Worm (Caenorhabditis elegans): ENCODE measurements around the gene F19B10.6.

DNA sequence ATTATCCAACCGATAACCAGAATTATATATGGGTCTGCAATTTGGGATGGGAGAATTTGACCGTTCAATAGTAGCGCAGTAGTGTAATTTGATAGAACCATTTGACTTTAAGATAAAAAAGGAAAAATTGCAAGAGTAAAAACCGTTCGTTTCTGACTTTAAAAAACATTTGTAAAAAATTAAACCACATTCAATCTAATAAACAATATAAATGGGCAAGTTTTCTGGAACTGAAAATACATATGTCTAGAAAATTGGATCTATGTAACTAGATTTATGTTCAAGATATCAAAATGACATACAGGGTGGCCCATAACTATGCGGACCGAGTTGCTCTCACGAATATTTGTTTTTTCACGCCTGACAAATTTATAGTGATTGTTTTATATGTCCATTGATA lies 31.0 kb upstream of the F19B10.6 start, which contains the start of gene srx-102:
- no peak for TF ChIP-seq sem-4 (tag; optimal IDR thresholded peaks at IDR 0.05)
- TF ChIP-seq nhr-77 (tag; optimal IDR thresholded peaks at IDR 0.05): no peak
- TF ChIP-seq elt-3 (tag; optimal IDR thresholded peaks at IDR 0.05): no peak
- no peak for TF ChIP-seq unc-62 (GFP tag; optimal IDR thresholded peaks at IDR 0.05)
- no peak for TF ChIP-seq nhr-12 (tag; optimal IDR thresholded peaks at IDR 0.05)
- no peak for TF ChIP-seq ceh-16 (tag; optimal IDR thresholded peaks at IDR 0.05)
